Fruit fly (Drosophila melanogaster) whole organism, embryonic: Measurements from ENCODE around the gene Ir94d.

Experiments used
- Adf1 ChIP-seq: fragments of 200-800 bp; sonication (Bioruptor generic); IDR thresholded peaks from 2 replicates; pipeline ENCODE4 v1.3.6; 2022; ENCODE audit warnings: missing biosample characterization, missing genetic modification characterization
- CG10431 ChIP-seq: fragments of 200-800 bp; sonication (Bioruptor generic); optimal IDR thresholded peaks from 3 replicates; lab custom pipeline; 2018; ENCODE audit warnings: missing biosample characterization, mild to moderate bottlenecking, missing genetic modification characterization
- CG13287 ChIP-seq: fragments of 200-800 bp; sonication (Bioruptor generic); IDR thresholded peaks from 2 replicates; pipeline ENCODE4 v1.3.6; 2022; ENCODE audit warnings: missing biosample characterization, missing genetic modification characterization; ENCODE audit not compliant: partially characterized antibody
- CG13624 ChIP-seq: fragments of 200-800 bp; sonication (Bioruptor generic); optimal IDR thresholded peaks from 2 replicates; lab custom pipeline; 2016; ENCODE audit warnings: missing biosample characterization, missing genetic modification characterization
- CG15269 ChIP-seq: fragments of 200-800 bp; sonication (Bioruptor generic); optimal IDR thresholded peaks from 2 replicates; lab custom pipeline; 2018; ENCODE audit warnings: missing biosample characterization, mild to moderate bottlenecking, missing genetic modification characterization, moderate library complexity
- CG16815 ChIP-seq: fragments of 200-800 bp; sonication (Bioruptor generic); optimal IDR thresholded peaks from 3 replicates; lab custom pipeline; 2017; ENCODE audit warnings: missing biosample characterization, mild to moderate bottlenecking, missing genetic modification characterization
- CG16863 ChIP-seq: fragments of 200-800 bp; sonication (Bioruptor generic); optimal IDR thresholded peaks from 3 replicates; lab custom pipeline; 2016; ENCODE audit warnings: missing biosample characterization, missing genetic modification characterization
- CG17361 ChIP-seq: fragments of 200-800 bp; sonication (Bioruptor generic); IDR thresholded peaks from 3 replicates; pipeline ENCODE4 v1.3.6; 2022; ENCODE audit warnings: missing biosample characterization, missing genetic modification characterization
- CG17829 ChIP-seq: fragments of 200-800 bp; optimal IDR thresholded peaks from 2 replicates; lab custom pipeline; 2019; ENCODE audit warnings: missing biosample characterization, mild to moderate bottlenecking, missing genetic modification characterization, moderate library complexity
- CG2120 ChIP-seq: fragments of 200-800 bp; sonication (Bioruptor generic); optimal IDR thresholded peaks from 3 replicates; lab custom pipeline; 2016; ENCODE audit warnings: missing biosample characterization, missing genetic modification characterization
- CG32532 ChIP-seq: fragments of 200-800 bp; sonication (Bioruptor generic); IDR thresholded peaks from 2 replicates; pipeline ENCODE4 v1.3.6; 2022; ENCODE audit warnings: missing biosample characterization, missing genetic modification characterization
- CG34422 ChIP-seq: fragments of 200-800 bp; sonication (Bioruptor generic); IDR thresholded peaks from 3 replicates; pipeline ENCODE4 v1.3.6; 2022; ENCODE audit warnings: missing biosample characterization, missing genetic modification characterization
- CG5180 ChIP-seq: fragments of 200-800 bp; sonication (Bioruptor generic); optimal IDR thresholded peaks from 3 replicates; lab custom pipeline; 2017; ENCODE audit warnings: missing biosample characterization, missing genetic modification characterization, mild to moderate bottlenecking, moderate library complexity, missing genetic modification reagents
- CG7928 ChIP-seq: fragments of 200-800 bp; sonication (Bioruptor generic); optimal IDR thresholded peaks from 2 replicates; lab custom pipeline; 2017; ENCODE audit warnings: missing biosample characterization, mild to moderate bottlenecking, missing genetic modification characterization
- CG8388 ChIP-seq: fragments of 200-800 bp; sonication (Bioruptor generic); optimal IDR thresholded peaks from 2 replicates; lab custom pipeline; 2019; ENCODE audit warnings: missing biosample characterization, mild to moderate bottlenecking, missing genetic modification characterization, moderate library complexity
- CG9727 ChIP-seq: fragments of 200-800 bp; sonication (Bioruptor generic); optimal IDR thresholded peaks from 3 replicates; lab custom pipeline; 2017; ENCODE audit warnings: missing biosample characterization, mild to moderate bottlenecking, missing genetic modification characterization
- CG9932 ChIP-seq: fragments of 200-800 bp; sonication (Bioruptor generic); IDR thresholded peaks from 2 replicates; pipeline ENCODE4 v1.3.6; 2022; ENCODE audit warnings: missing biosample characterization, missing genetic modification characterization
- Dad ChIP-seq: fragments of 200-800 bp; sonication (Bioruptor generic); optimal IDR thresholded peaks from 3 replicates; lab custom pipeline; 2016; ENCODE audit warnings: missing biosample characterization, missing genetic modification characterization
- Doc3 ChIP-seq: fragments of 200-800 bp; sonication (Bioruptor generic); IDR thresholded peaks from 3 replicates; pipeline ENCODE4 v1.3.6; 2022; ENCODE audit warnings: missing biosample characterization, missing genetic modification characterization; ENCODE audit not compliant: partially characterized antibody
- E2f2 ChIP-seq: fragments of 200-800 bp; sonication (Bioruptor generic); IDR thresholded peaks from 2 replicates; pipeline ENCODE4 v1.3.6; 2022; ENCODE audit warnings: missing biosample characterization, missing genetic modification characterization
- HmgZ ChIP-seq: fragments of 200-800 bp; sonication (Bioruptor generic); optimal IDR thresholded peaks from 2 replicates; lab custom pipeline; 2018; ENCODE audit warnings: missing biosample characterization, mild to moderate bottlenecking, missing genetic modification characterization
- MBD-R2 ChIP-seq: fragments of 200-800 bp; sonication (Bioruptor generic); IDR thresholded peaks from 2 replicates; pipeline ENCODE4 v1.3.6; 2022; ENCODE audit warnings: missing biosample characterization, missing genetic modification characterization
- Max ChIP-seq: fragments of 200-800 bp; sonication (Bioruptor generic); optimal IDR thresholded peaks from 2 replicates; lab custom pipeline; 2016; ENCODE audit warnings: missing biosample characterization, mild to moderate bottlenecking, missing genetic modification characterization
- Nf-YC ChIP-seq: fragments of 200-800 bp; optimal IDR thresholded peaks from 3 replicates; lab custom pipeline; 2019; ENCODE audit warnings: missing biosample characterization, mild to moderate bottlenecking, missing genetic modification characterization, moderate library complexity
- Rfx ChIP-seq: fragments of 200-800 bp; sonication (Bioruptor generic); IDR thresholded peaks from 2 replicates; pipeline ENCODE4 v1.3.6; 2022; ENCODE audit warnings: missing biosample characterization, missing genetic modification characterization
- Spps ChIP-seq: fragments of 200-800 bp; sonication (Bioruptor generic); optimal IDR thresholded peaks from 2 replicates; lab custom pipeline; 2018; ENCODE audit warnings: missing biosample characterization, mild to moderate bottlenecking, missing genetic modification characterization
- Stat92E ChIP-seq, 3 experiments: fragments of >200 bp in 2 of 3; fragments of 200-800 bp in 1 of 3; sonication (Bioruptor generic) in 1 of 3; optimal IDR thresholded peaks; 2 replicates each; lab custom pipeline; 2017 to 2019; ENCODE audit warnings: missing biosample characterization in 3 of 3, missing genetic modification characterization in 3 of 3, mild to moderate bottlenecking in 1 of 3, moderate library complexity in 1 of 3
- abd-A ChIP-seq: fragments of 200-800 bp; sonication (Bioruptor generic); optimal IDR thresholded peaks from 3 replicates; lab custom pipeline; 2019; ENCODE audit warnings: missing biosample characterization, mild to moderate bottlenecking, missing genetic modification characterization, moderate library complexity
- amos ChIP-seq: fragments of 200-800 bp; sonication (Bioruptor generic); IDR thresholded peaks from 2 replicates; pipeline ENCODE4 v1.3.6; 2022; ENCODE audit warnings: missing biosample characterization, missing genetic modification characterization; ENCODE audit not compliant: partially characterized antibody
- bbx ChIP-seq: fragments of 200-800 bp; sonication (Bioruptor generic); IDR thresholded peaks from 2 replicates; pipeline ENCODE4 v1.3.6; 2022; ENCODE audit warnings: missing biosample characterization, missing genetic modification characterization; ENCODE audit not compliant: partially characterized antibody
- bcd ChIP-seq: fragments of 200-800 bp; sonication (Bioruptor generic); optimal IDR thresholded peaks from 2 replicates; lab custom pipeline; 2017; ENCODE audit warnings: missing biosample characterization, mild to moderate bottlenecking, missing genetic modification characterization
- chinmo ChIP-seq: fragments of 200-800 bp; sonication (Bioruptor generic); IDR thresholded peaks from 4 replicates; pipeline ENCODE4 v1.3.6; 2022; ENCODE audit warnings: missing biosample characterization, missing genetic modification characterization; ENCODE audit not compliant: partially characterized antibody
- chn ChIP-seq: fragments of 200-800 bp; sonication (Bioruptor generic); optimal IDR thresholded peaks from 2 replicates; lab custom pipeline; 2016; ENCODE audit warnings: missing biosample characterization, missing genetic modification characterization
- corto ChIP-seq: fragments of 200-800 bp; sonication (Bioruptor generic); optimal IDR thresholded peaks from 2 replicates; lab custom pipeline; 2016; ENCODE audit warnings: missing biosample characterization, mild to moderate bottlenecking, missing genetic modification characterization, moderate library complexity
- croc ChIP-seq: fragments of 200-800 bp; sonication (Bioruptor generic); conservative IDR thresholded peaks from 3 replicates; pipeline ENCODE4 v1.3.6; 2022; ENCODE audit warnings: missing biosample characterization, missing genetic modification characterization
- en ChIP-seq: fragments of 200-800 bp; sonication (Bioruptor generic); optimal IDR thresholded peaks from 2 replicates; lab custom pipeline; 2016; ENCODE audit warnings: missing biosample characterization, missing genetic modification characterization
- fu2 ChIP-seq: fragments of 200-800 bp; sonication (Bioruptor generic); optimal IDR thresholded peaks from 2 replicates; lab custom pipeline; 2016; ENCODE audit warnings: missing biosample characterization, missing genetic modification characterization
- gsb-n ChIP-seq: fragments of 200-800 bp; sonication (Bioruptor generic); optimal IDR thresholded peaks from 3 replicates; lab custom pipeline; 2018; ENCODE audit warnings: missing biosample characterization, mild to moderate bottlenecking, missing genetic modification characterization
- nau ChIP-seq: fragments of 200-800 bp; sonication (Bioruptor generic); optimal IDR thresholded peaks from 3 replicates; lab custom pipeline; 2017; ENCODE audit warnings: missing biosample characterization, mild to moderate bottlenecking, missing genetic modification characterization, missing genetic modification reagents
- oc ChIP-seq: fragments of 200-800 bp; sonication (Bioruptor generic); optimal IDR thresholded peaks from 2 replicates; lab custom pipeline; 2018; ENCODE audit warnings: missing biosample characterization, mild to moderate bottlenecking, missing genetic modification characterization, moderate library complexity
- onecut ChIP-seq: fragments of 200-800 bp; sonication (Bioruptor generic); IDR thresholded peaks from 2 replicates; pipeline ENCODE4 v1.3.6; 2022; ENCODE audit warnings: missing biosample characterization, missing genetic modification characterization
- prd ChIP-seq, 3 experiments: fragments of >200 bp in 2 of 3; fragments of 200-800 bp in 1 of 3; sonication (Bioruptor generic) in 1 of 3; optimal IDR thresholded peaks in 2 of 3; IDR thresholded peaks in 1 of 3; 2 replicates in 2 of 3; 3 replicates in 1 of 3; pipeline versions ENCODE4 v1.3.6 to Lab custom; 2017 to 2022; ENCODE audit warnings: missing biosample characterization in 1 of 3, missing genetic modification characterization in 1 of 3
- rib ChIP-seq: fragments of 200-800 bp; sonication (Bioruptor generic); IDR thresholded peaks from 2 replicates; pipeline ENCODE4 v1.3.6; 2022; ENCODE audit warnings: missing biosample characterization, missing genetic modification characterization
- sd ChIP-seq: fragments of 200-800 bp; sonication (Bioruptor generic); optimal IDR thresholded peaks from 3 replicates; lab custom pipeline; 2018; ENCODE audit warnings: missing biosample characterization, mild to moderate bottlenecking, missing genetic modification characterization, moderate library complexity
- slbo ChIP-seq: fragments of 200-800 bp; sonication (Bioruptor generic); IDR thresholded peaks from 2 replicates; pipeline ENCODE4 v1.3.6; 2022; ENCODE audit warnings: missing biosample characterization, missing genetic modification characterization
- sqz ChIP-seq: fragments of 200-800 bp; sonication (Bioruptor generic); optimal IDR thresholded peaks from 3 replicates; lab custom pipeline; 2018; ENCODE audit warnings: missing biosample characterization, mild to moderate bottlenecking, missing genetic modification characterization
- stc ChIP-seq: fragments of 200-800 bp; sonication (Bioruptor generic); IDR thresholded peaks from 2 replicates; pipeline ENCODE4 v1.3.6; 2022; ENCODE audit warnings: missing biosample characterization, missing genetic modification characterization
- tin ChIP-seq: fragments of 200-800 bp; sonication (Bioruptor generic); optimal IDR thresholded peaks from 3 replicates; lab custom pipeline; 2016; ENCODE audit warnings: missing biosample characterization, missing genetic modification characterization
- unc-4 ChIP-seq: fragments of 200-800 bp; sonication (Bioruptor generic); IDR thresholded peaks from 2 replicates; pipeline ENCODE4 v1.3.6; 2022; ENCODE audit warnings: missing biosample characterization, missing genetic modification characterization; ENCODE audit not compliant: partially characterized antibody

Ir94d gene

dm6 chr3R:23374290-23374689 lies 28.3 kb upstream of the Ir94d start (continued):
- TF ChIP-seq unc-4 (GFP tag; lab: Robert Waterston, UW) (peak; percentile 41; the same call in 1 of the 2 replicates), rib (0 out of 2 replicates have a peak, but pooled peaks have one; percentile 59), nau (no peak), CG34422 (GFP tag; lab: Robert Waterston, UW) (no peak), onecut (no peak), stc (GFP tag; lab: Robert Waterston, UW) (no peak), amos (GFP tag; lab: Robert Waterston, UW) (no peak; the same call in 1 of the 2 replicates), CG32532 (GFP tag; lab: Robert Waterston, UW) (peak; percentile 35; the same call in 1 of the 2 replicates), oc (tag; lab: Kevin White, UChicago) (peak; percentile 42), CG10431 (GFP tag; lab: Kevin White, UChicago) (peak; percentile 57), Rfx (GFP tag; lab: Robert Waterston, UW) (0 out of 2 replicates have a peak, but pooled peaks have one; percentile 22), croc (GFP tag; lab: Robert Waterston, UW) (no peak), Max (GFP tag; lab: Kevin White, UChicago) (no peak), Spps (tag; lab: Kevin White, UChicago) (no peak), CG17361 (GFP tag; lab: Robert Waterston, UW) (no peak), en (GFP tag; lab: Kevin White, UChicago) (no peak), CG7928 (GFP tag; lab: Kevin White, UChicago) (peak; percentile 85), slbo (GFP tag; lab: Robert Waterston, UW) (peak; percentile 46), fu2 (GFP tag; lab: Kevin White, UChicago) (no peak), CG5180 (GFP tag; lab: Kevin White, UChicago) (no peak), bbx (GFP tag; lab: Robert Waterston, UW) (peak; percentile 23; the same call in 1 of the 2 replicates), CG8388 (GFP tag; lab: Kevin White, UChicago) (no peak), tin (GFP tag; lab: Kevin White, UChicago) (no peak), E2f2 (GFP tag; lab: Robert Waterston, UW) (0 out of 2 replicates have a peak, but pooled peaks have one; percentile 9), CG16815 (GFP tag; lab: Kevin White, UChicago) (no peak), chinmo (GFP tag; lab: Robert Waterston, UW) (peak; percentile 95), CG13624 (GFP tag; lab: Kevin White, UChicago) (peak; percentile 28), MBD-R2 (GFP tag; lab: Robert Waterston, UW) (peak; percentile 46; the same call in 1 of the 2 replicates), prd (optimal IDR thresholded peaks at IDR 0.05; lab: Kevin White, UChicago) (no peak), prd (GFP tag; IDR thresholded peaks at IDR 0.05; lab: Robert Waterston, UW) (0 out of 3 replicates have a peak, but pooled peaks have one; percentile 5), abd-A (tag; lab: Kevin White, UChicago) (peak; percentile 82), Nf-YC (peak; percentile 6), sd (tag; lab: Kevin White, UChicago) (peak; percentile 82), Adf1 (GFP tag; lab: Robert Waterston, UW) (peak; percentile 44), Dad (no peak), Doc3 (GFP tag; lab: Robert Waterston, UW) (peak; percentile 35; the same call in 1 of the 3 replicates), CG15269 (tag; lab: Kevin White, UChicago) (no peak), sqz (GFP tag; lab: Kevin White, UChicago) (peak; percentile 87), corto (GFP tag; lab: Kevin White, UChicago) (no peak), Stat92E (GFP tag; optimal IDR thresholded peaks at IDR 0.05; lab: Kevin White, UChicago) (no peak), CG2120 (GFP tag; lab: Kevin White, UChicago) (peak; percentile 34), gsb-n (no peak), CG16863 (no peak), CG17829 (tag; lab: Kevin White, UChicago) (no peak), HmgZ (tag; lab: Kevin White, UChicago) (peak; percentile 25), CG9727 (GFP tag; lab: Kevin White, UChicago) (no peak), chn (peak; percentile 4), CG13287 (GFP tag; lab: Robert Waterston, UW) (peak; percentile 69), bcd (peak; percentile 42), CG9932 (GFP tag; lab: Robert Waterston, UW) (peak; percentile 52)
